Worm (Caenorhabditis elegans) whole organism, L4 larva: ENCODE data around the gene sand-1.

Source experiments
- F26F4.8 ChIP-seq: fragments of 200-800 bp; sonication (Bioruptor generic); conservative IDR thresholded peaks from 2 replicates; pipeline ENCODE4 v1.3.6; 2022; ENCODE audit warnings: missing genetic modification characterization, missing compliant biosample characterization
- F37D6.2 ChIP-seq: sonication (generic microtip); optimal IDR thresholded peaks from 2 replicates; lab custom pipeline; 2016; ENCODE audit warnings: mild to moderate bottlenecking, missing genetic modification characterization, missing compliant biosample characterization
- R02D3.7 ChIP-seq: fragments of 150-350 bp; sonication (generic microtip); optimal IDR thresholded peaks from 3 replicates; lab custom pipeline; 2014; ENCODE audit warnings: missing biosample characterization, missing genetic modification characterization
- T20F7.1 ChIP-seq: fragments of 200-800 bp; sonication (Bioruptor generic); optimal IDR thresholded peaks from 2 replicates; lab custom pipeline; 2018; ENCODE audit warnings: mild to moderate bottlenecking, missing genetic modification characterization, missing compliant biosample characterization
- T26A8.4 ChIP-seq: fragments of 200-800 bp; sonication (Bioruptor generic); IDR thresholded peaks from 2 replicates; pipeline ENCODE4 v1.3.6; 2022; ENCODE audit warnings: missing genetic modification characterization, missing compliant biosample characterization
- Y48G9A.11 ChIP-seq: fragments of 200-800 bp; sonication (Bioruptor generic); IDR thresholded peaks from 2 replicates; pipeline ENCODE4 v1.3.6; 2022; ENCODE audit warnings: missing genetic modification reagents, missing genetic modification characterization, missing compliant biosample characterization
- Y75B8A.6 ChIP-seq: fragments of 200-800 bp; sonication (Bioruptor generic); IDR thresholded peaks from 2 replicates; pipeline ENCODE4 v1.3.6; 2022; ENCODE audit warnings: missing genetic modification reagents, missing genetic modification characterization, missing compliant biosample characterization
- ZK337.2 ChIP-seq: fragments of 200-800 bp; sonication (Bioruptor generic); IDR thresholded peaks from 2 replicates; pipeline ENCODE4 v1.3.6; 2022; ENCODE audit warnings: missing genetic modification reagents, missing genetic modification characterization, missing compliant biosample characterization
- ZK546.5 ChIP-seq, 2 experiments: sonication (generic microtip); optimal IDR thresholded peaks; 2 replicates each; lab custom pipeline; 2017; ENCODE audit warnings: missing biosample characterization in 2 of 2, missing genetic modification characterization in 2 of 2
- aha-1 ChIP-seq: fragments of 150-350 bp; peaks from one replicate; lab custom pipeline; 2014; ENCODE audit warnings: missing biosample characterization, missing genetic modification characterization
- ama-1 ChIP-seq: fragments of 150-350 bp; optimal IDR thresholded peaks from 2 replicates; lab custom pipeline; 2014; ENCODE audit warnings: inconsistent platforms, mixed read lengths
- arid-1 ChIP-seq: fragments of 200-800 bp; sonication (Bioruptor generic); conservative IDR thresholded peaks from 2 replicates; pipeline ENCODE4 v1.3.6; 2022; ENCODE audit warnings: missing genetic modification reagents, missing genetic modification characterization, missing compliant biosample characterization
- attf-4 ChIP-seq: sonication (generic microtip); optimal IDR thresholded peaks from 3 replicates; lab custom pipeline; 2017; ENCODE audit warnings: missing biosample characterization, missing genetic modification characterization
- ceh-44 ChIP-seq: fragments of 200-800 bp; sonication (Bioruptor generic); IDR thresholded peaks from 2 replicates; pipeline ENCODE4 v1.3.6; 2022; ENCODE audit warnings: missing genetic modification reagents, missing genetic modification characterization, missing compliant biosample characterization
- daf-16 ChIP-seq, 3 experiments: sonication (generic microtip); optimal IDR thresholded peaks; 2 replicates each; lab custom pipeline; 2016 to 2017; ENCODE audit warnings: missing genetic modification characterization in 3 of 3, missing genetic modification reagents in 3 of 3, mild to moderate bottlenecking in 2 of 3, missing compliant biosample characterization in 2 of 3, missing biosample characterization in 1 of 3, moderate library complexity in 1 of 3
- dmd-6 ChIP-seq: fragments of 200-800 bp; sonication (Bioruptor generic); IDR thresholded peaks from 2 replicates; pipeline ENCODE4 v1.3.6; 2022; ENCODE audit warnings: missing genetic modification reagents, missing genetic modification characterization, missing compliant biosample characterization
- dmd-8 ChIP-seq: fragments of 200-800 bp; sonication (Bioruptor generic); IDR thresholded peaks from 2 replicates; pipeline ENCODE4 v1.3.6; 2022; ENCODE audit warnings: missing genetic modification characterization, missing compliant biosample characterization
- dmd-9 ChIP-seq: fragments of 200-800 bp; sonication (Bioruptor generic); IDR thresholded peaks from 2 replicates; pipeline ENCODE4 v1.3.6; 2022; ENCODE audit warnings: missing genetic modification reagents, missing genetic modification characterization, missing compliant biosample characterization
- dpl-1 ChIP-seq: fragments of 150-350 bp; optimal IDR thresholded peaks from 2 replicates; lab custom pipeline; 2014; ENCODE audit warnings: missing biosample characterization, missing genetic modification reagents, missing genetic modification characterization
- duxl-1 ChIP-seq: sonication (generic microtip); optimal IDR thresholded peaks from 2 replicates; lab custom pipeline; 2016; ENCODE audit warnings: mild to moderate bottlenecking, missing genetic modification characterization, moderate library complexity, missing compliant biosample characterization; ENCODE audit not compliant: poor library complexity
- dve-1 ChIP-seq: sonication (generic microtip); optimal IDR thresholded peaks from 2 replicates; lab custom pipeline; 2017; ENCODE audit warnings: antibody characterized with exemption, mild to moderate bottlenecking, missing genetic modification characterization, missing compliant biosample characterization; ENCODE audit not compliant: insufficient read depth
- egl-27 ChIP-seq: sonication (generic microtip); optimal IDR thresholded peaks from 3 replicates; lab custom pipeline; 2017; ENCODE audit warnings: missing biosample characterization, missing genetic modification reagents, missing genetic modification characterization
- gei-8 ChIP-seq: fragments of 200-800 bp; sonication (Bioruptor generic); optimal IDR thresholded peaks from 2 replicates; lab custom pipeline; 2018; ENCODE audit warnings: mild to moderate bottlenecking, missing genetic modification characterization, missing compliant biosample characterization
- hlh-11 ChIP-seq: fragments of 200-800 bp; sonication (Bioruptor generic); optimal IDR thresholded peaks from 2 replicates; lab custom pipeline; 2018; ENCODE audit warnings: mild to moderate bottlenecking, missing genetic modification characterization, missing compliant biosample characterization
- hlh-30 ChIP-seq: sonication (generic microtip); optimal IDR thresholded peaks from 2 replicates; lab custom pipeline; 2017; ENCODE audit warnings: antibody characterized with exemption, mild to moderate bottlenecking, missing genetic modification characterization, missing compliant biosample characterization; ENCODE audit not compliant: insufficient read depth
- lim-7 ChIP-seq: fragments of 200-800 bp; sonication (Bioruptor generic); IDR thresholded peaks from 2 replicates; pipeline ENCODE4 v1.3.6; 2022; ENCODE audit warnings: missing genetic modification characterization, missing compliant biosample characterization
- lin-15B ChIP-seq: fragments of 150-350 bp; sonication (generic microtip); optimal IDR thresholded peaks from 3 replicates; lab custom pipeline; 2014; ENCODE audit warnings: missing biosample characterization, missing genetic modification characterization
- lin-39 ChIP-seq: fragments of 150-350 bp; optimal IDR thresholded peaks from 2 replicates; lab custom pipeline; 2014; ENCODE audit warnings: missing biosample characterization, missing genetic modification reagents, missing genetic modification characterization
- lir-3 ChIP-seq: sonication (generic microtip); optimal IDR thresholded peaks from 2 replicates; lab custom pipeline; 2016; ENCODE audit warnings: mild to moderate bottlenecking, missing genetic modification characterization, missing compliant biosample characterization
- mdl-1 ChIP-seq, 2 experiments: fragments of 150-350 bp in 1 of 2; sonication (generic microtip) in 1 of 2; optimal IDR thresholded peaks; 2 replicates each; lab custom pipeline; 2014 to 2017; ENCODE audit warnings: missing biosample characterization in 2 of 2, missing genetic modification characterization in 2 of 2
- mes-2 ChIP-seq: sonication (generic microtip); optimal IDR thresholded peaks from 2 replicates; lab custom pipeline; 2016; ENCODE audit warnings: missing genotype, mild to moderate bottlenecking, missing genetic modification characterization, missing compliant biosample characterization; ENCODE audit not compliant: poor library complexity, severe bottlenecking
- nhr-102 ChIP-seq: sonication (generic microtip); optimal IDR thresholded peaks from 2 replicates; lab custom pipeline; 2016; ENCODE audit warnings: mild to moderate bottlenecking, missing genetic modification characterization, moderate library complexity, missing compliant biosample characterization
- nhr-237 ChIP-seq: sonication (generic microtip); optimal IDR thresholded peaks from 2 replicates; lab custom pipeline; 2017; ENCODE audit warnings: missing biosample characterization, missing genetic modification characterization
- nhr-28 ChIP-seq: fragments of 150-350 bp; optimal IDR thresholded peaks from 2 replicates; lab custom pipeline; 2014; ENCODE audit warnings: missing biosample characterization, missing genetic modification characterization
- nhr-41 ChIP-seq: fragments of 200-800 bp; sonication (Bioruptor generic); IDR thresholded peaks from 2 replicates; pipeline ENCODE4 v1.3.6; 2022; ENCODE audit warnings: missing genetic modification reagents, missing genetic modification characterization, missing compliant biosample characterization
- nhr-77 ChIP-seq: fragments of 150-350 bp; optimal IDR thresholded peaks from 2 replicates; lab custom pipeline; 2014; ENCODE audit warnings: missing biosample characterization, missing genetic modification characterization
- pha-4 ChIP-seq, 2 experiments: fragments of 150-350 bp in 1 of 2; fragments of 200-800 bp in 1 of 2; sonication (Bioruptor generic) in 1 of 2; IDR thresholded peaks in 1 of 2; optimal IDR thresholded peaks in 1 of 2; 2 replicates each; pipeline versions ENCODE4 v1.3.6 to Lab custom; 2014 to 2022; ENCODE audit warnings: missing genetic modification characterization in 2 of 2, missing genetic modification reagents in 2 of 2, missing biosample characterization in 1 of 2, missing compliant biosample characterization in 1 of 2
- php-3 ChIP-seq: fragments of 200-800 bp; sonication (Bioruptor generic); IDR thresholded peaks from 2 replicates; pipeline ENCODE4 v1.3.6; 2022; ENCODE audit warnings: missing genetic modification reagents, missing genetic modification characterization, missing compliant biosample characterization
- pqm-1 ChIP-seq: sonication (generic microtip); optimal IDR thresholded peaks from 2 replicates; lab custom pipeline; 2017; ENCODE audit warnings: missing biosample characterization, missing genetic modification characterization
- spr-1 ChIP-seq: sonication (generic microtip); optimal IDR thresholded peaks from 2 replicates; lab custom pipeline; 2016; ENCODE audit warnings: mild to moderate bottlenecking, missing genetic modification characterization, missing compliant biosample characterization
- tag-97 ChIP-seq: fragments of 200-800 bp; sonication (Bioruptor generic); IDR thresholded peaks from 2 replicates; pipeline ENCODE4 v1.3.6; 2022; ENCODE audit warnings: missing genetic modification characterization, missing compliant biosample characterization
- tra-1 ChIP-seq: fragments of 200-800 bp; sonication (Bioruptor generic); IDR thresholded peaks from 2 replicates; pipeline ENCODE4 v1.3.6; 2022; ENCODE audit warnings: missing genetic modification reagents, missing genetic modification characterization, missing compliant biosample characterization
- zip-2 ChIP-seq: fragments of 150-350 bp; optimal IDR thresholded peaks from 2 replicates; lab custom pipeline; 2014; ENCODE audit warnings: missing biosample characterization, missing genetic modification characterization
- ztf-7 ChIP-seq: fragments of 150-350 bp; optimal IDR thresholded peaks from 2 replicates; lab custom pipeline; 2014; ENCODE audit warnings: missing biosample characterization, missing genetic modification characterization

sand-1 gene

DNA sequence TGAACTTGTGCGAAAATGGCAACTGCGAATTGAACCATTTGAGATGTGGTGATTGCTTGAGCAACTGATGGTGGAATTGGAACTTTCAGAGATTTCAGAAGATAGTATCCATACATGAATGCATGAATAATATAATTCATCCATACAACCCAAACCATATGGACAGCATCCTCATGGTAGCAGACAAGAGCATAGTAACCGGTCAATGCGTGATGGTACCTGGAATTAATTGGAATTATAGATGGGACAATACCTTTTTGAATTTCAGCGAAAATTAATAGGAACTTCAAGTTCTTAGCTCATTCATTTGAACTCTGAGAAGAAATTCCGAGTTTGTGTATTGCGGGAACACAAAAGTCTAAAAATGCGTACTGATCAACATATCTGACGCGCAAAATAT, 8.3 kb downstream of the sand-1 start (continued):
- no peak for TF ChIP-seq mdl-1 (tag; optimal IDR thresholded peaks at IDR 0.05; lab: Kevin White, UChicago)
- TF ChIP-seq T26A8.4 (GFP tag; lab: Robert Waterston, UW): no peak
- TF ChIP-seq ztf-7 (tag; lab: Kevin White, UChicago): no peak
- TF ChIP-seq php-3 (GFP tag; lab: Robert Waterston, UW): no peak
- no peak for TF ChIP-seq egl-27
- TF ChIP-seq nhr-41: no peak
- TF ChIP-seq tra-1 (GFP tag; lab: Robert Waterston, UW): peak; percentile 18; the same call in 1 of the 2 replicates
- TF ChIP-seq lin-39 (tag; lab: Kevin White, UChicago): no peak
- no peak for TF ChIP-seq pha-4 (GFP tag; IDR thresholded peaks at IDR 0.05; lab: Robert Waterston, UW)
- TF ChIP-seq pha-4 (tag; optimal IDR thresholded peaks at IDR 0.05; lab: Kevin White, UChicago): no peak
- no peak for TF ChIP-seq hlh-11 (tag; lab: Kevin White, UChicago)
- no peak for TF ChIP-seq F26F4.8
- TF ChIP-seq dpl-1 (GFP tag; lab: Kevin White, UChicago): no peak
- TF ChIP-seq T20F7.1 (GFP tag; lab: Kevin White, UChicago): no peak
- TF ChIP-seq ceh-44 (GFP tag; lab: Robert Waterston, UW): no peak
- TF ChIP-seq tag-97 (GFP tag; lab: Robert Waterston, UW): no peak
- no peak for TF ChIP-seq Y75B8A.6
- no peak for TF ChIP-seq ZK546.5 (tag; optimal IDR thresholded peaks at IDR 0.05; lab: Kevin White, UChicago)
- no peak for TF ChIP-seq nhr-77 (tag; lab: Kevin White, UChicago)
- no peak for TF ChIP-seq zip-2 (tag; lab: Kevin White, UChicago)
- TF ChIP-seq mes-2 (tag; lab: Kevin White, UChicago): no peak
- no peak for TF ChIP-seq nhr-237
- no peak for TF ChIP-seq attf-4 (tag; lab: Kevin White, UChicago)
- TF ChIP-seq lin-15B (tag; lab: Kevin White, UChicago): no peak
- TF ChIP-seq duxl-1 (tag; lab: Kevin White, UChicago): peak; percentile 31
- TF ChIP-seq dmd-8 (GFP tag; lab: Robert Waterston, UW): no peak
- no peak for TF ChIP-seq nhr-102 (tag; lab: Kevin White, UChicago)
- TF ChIP-seq F37D6.2: no peak
- TF ChIP-seq lim-7 (GFP tag; lab: Robert Waterston, UW): peak; percentile 14; the same call in 1 of the 2 replicates
- TF ChIP-seq dmd-9: no peak
- no peak for TF ChIP-seq ama-1
- TF ChIP-seq gei-8 (GFP tag; lab: Kevin White, UChicago): peak; percentile 57
- TF ChIP-seq R02D3.7: no peak
- TF ChIP-seq Y48G9A.11 (GFP tag; lab: Robert Waterston, UW): no peak

DNA sequence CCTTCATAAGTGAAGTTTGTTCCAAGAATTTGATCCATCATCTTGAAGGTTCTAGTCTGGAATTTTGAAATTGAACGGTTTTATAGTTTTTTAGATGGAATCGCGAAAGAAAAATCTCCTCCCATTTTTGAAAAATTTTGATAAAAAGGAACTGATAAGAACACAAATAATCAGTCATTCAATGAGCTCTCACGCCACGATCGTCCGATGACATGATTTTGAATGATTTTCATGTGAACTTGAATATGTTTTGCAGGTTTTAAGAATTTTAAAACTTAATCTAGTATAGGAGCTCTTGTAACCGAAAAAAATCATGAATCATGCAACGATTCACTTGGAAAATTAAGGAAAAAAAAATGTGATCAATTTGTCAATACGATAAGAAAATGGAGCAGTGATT, 10.4 kb downstream of the sand-1 start, which contains the start of gene elo-5:
TSS of gene elo-5 (minus strand) at position 56 of the 400 bp plus-strand sequence.
- no peak for TF ChIP-seq arid-1 (GFP tag; lab: Robert Waterston, UW)
- peak; percentile 45 for TF ChIP-seq nhr-28 (tag; lab: Kevin White, UChicago)
- TF ChIP-seq daf-16 (GFP tag; optimal IDR thresholded peaks at IDR 0.05; lab: Kevin White, UChicago): no peak
- TF ChIP-seq daf-16 (tag; optimal IDR thresholded peaks at IDR 0.05; lab: Kevin White, UChicago): peak; percentile 75
- TF ChIP-seq dmd-6: peak; percentile 53
- no peak for TF ChIP-seq spr-1 (tag; lab: Kevin White, UChicago)
- TF ChIP-seq hlh-30 (tag; lab: Kevin White, UChicago): peak; percentile 25
- peak; percentile 63 for TF ChIP-seq hlh-11 (tag; lab: Kevin White, UChicago)
- peak; percentile 35 for TF ChIP-seq dve-1
- no peak for TF ChIP-seq zip-2 (tag; lab: Kevin White, UChicago)
- TF ChIP-seq aha-1: peak; percentile 48
- TF ChIP-seq pqm-1 (tag; lab: Kevin White, UChicago): peak; percentile 37
- TF ChIP-seq lir-3 (tag; lab: Kevin White, UChicago): no peak
- no peak for TF ChIP-seq ZK337.2 (GFP tag; lab: Robert Waterston, UW)
- no peak for TF ChIP-seq mdl-1 (tag; optimal IDR thresholded peaks at IDR 0.05; lab: Kevin White, UChicago)
